Fruit fly (Drosophila melanogaster): Measurements from ENCODE around the gene CG3407.

The CG3407 gene

DNA sequence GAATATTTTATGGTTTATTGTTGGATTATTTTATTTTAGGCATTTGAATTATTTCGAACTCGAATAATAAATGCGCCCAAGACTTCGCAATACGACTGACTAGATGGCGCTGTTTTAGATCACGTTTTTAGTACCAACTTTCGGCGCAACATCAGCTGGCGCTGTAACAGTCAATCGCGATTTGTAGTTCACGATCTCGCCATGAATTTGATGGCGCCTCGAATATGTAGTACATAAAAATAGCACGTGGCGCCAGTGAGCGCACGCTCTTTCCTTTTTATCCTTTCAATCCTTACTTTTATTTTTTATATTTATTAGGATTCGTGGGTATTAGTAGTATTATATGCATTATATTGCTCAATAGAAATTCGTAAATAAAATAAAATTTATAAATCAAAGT is 27.0 kb downstream of the CG3407 start (continued):
- TF ChIP-seq abd-A (tag; optimal IDR thresholded peaks at IDR 0.05) (no peak), CG34422 (GFP tag; IDR thresholded peaks at IDR 0.05) (peak; percentile 83), CG12071 (GFP tag; optimal IDR thresholded peaks at IDR 0.05) (no peak), Fer1 (GFP tag; optimal IDR thresholded peaks at IDR 0.05) (peak; percentile 16), ranshi (GFP tag; IDR thresholded peaks at IDR 0.05) (peak; percentile 68), danr (GFP tag; IDR thresholded peaks at IDR 0.05) (peak; percentile 54), cato (GFP tag; optimal IDR thresholded peaks at IDR 0.05; ENCODE audit: borderline replicate concordance) (peak; percentile 57), Sox102F (GFP tag; optimal IDR thresholded peaks at IDR 0.05) (peak; percentile 85), CG8944 (GFP tag; optimal IDR thresholded peaks at IDR 0.05) (peak; percentile 81), CG9932 (GFP tag; IDR thresholded peaks at IDR 0.05) (peak; percentile 91), NfI (GFP tag; optimal IDR thresholded peaks at IDR 0.05) (peak; percentile 88), unc-4 (GFP tag; IDR thresholded peaks at IDR 0.05; ENCODE audit: partially characterized antibody) (no peak), CG12219 (GFP tag; optimal IDR thresholded peaks at IDR 0.05) (peak; percentile 55), Nf-YC (tag; optimal IDR thresholded peaks at IDR 0.05) (peak; percentile 37), CG12659 (GFP tag; optimal IDR thresholded peaks at IDR 0.05) (peak; percentile 58), CG15514 (GFP tag; optimal IDR thresholded peaks at IDR 0.05) (peak; percentile 0), CG18262 (tag; optimal IDR thresholded peaks at IDR 0.05) (peak; percentile 56), Atf-2 (GFP tag; optimal IDR thresholded peaks at IDR 0.05) (peak; percentile 74), CG9797 (GFP tag; optimal IDR thresholded peaks at IDR 0.05) (no peak), twi (tag; optimal IDR thresholded peaks at IDR 0.05) (peak; percentile 46), pnt (GFP tag; optimal IDR thresholded peaks at IDR 0.05) (peak; percentile 49), CG4282 (GFP tag; optimal IDR thresholded peaks at IDR 0.05) (no peak), schlank (tag; optimal IDR thresholded peaks at IDR 0.05) (no peak), CG5180 (GFP tag; optimal IDR thresholded peaks at IDR 0.05) (no peak), CG1832 (GFP tag; optimal IDR thresholded peaks at IDR 0.05) (no peak), HHEX (GFP tag; optimal IDR thresholded peaks at IDR 0.05) (peak; percentile 53), CG10431 (GFP tag; optimal IDR thresholded peaks at IDR 0.05) (no peak), toy (GFP tag; IDR thresholded peaks at IDR 0.05) (no peak), ssp (GFP tag; IDR thresholded peaks at IDR 0.05) (peak; percentile 71), D (optimal IDR thresholded peaks at IDR 0.05) (no peak), D (GFP tag; optimal IDR thresholded peaks at IDR 0.05) (peak; percentile 37), Nf-YA (GFP tag; IDR thresholded peaks at IDR 0.05) (peak; percentile 79), CG3281 (GFP tag; optimal IDR thresholded peaks at IDR 0.05) (no peak), HLH4C (GFP tag; IDR thresholded peaks at IDR 0.05; ENCODE audit: partially characterized antibody) (no peak), Side (GFP tag; optimal IDR thresholded peaks at IDR 0.05) (peak; percentile 32), Jarid2 (GFP tag; optimal IDR thresholded peaks at IDR 0.05) (peak; percentile 20), CG15073 (GFP tag; optimal IDR thresholded peaks at IDR 0.05) (peak; percentile 48), h (optimal IDR thresholded peaks at IDR 0.05) (no peak), crol (GFP tag; IDR thresholded peaks at IDR 0.05) (no peak), pho (GFP tag; optimal IDR thresholded peaks at IDR 0.05) (peak; percentile 52), ERR (GFP tag; optimal IDR thresholded peaks at IDR 0.05) (no peak), CG10979 (tag; optimal IDR thresholded peaks at IDR 0.05) (peak; percentile 40), Ptx1 (GFP tag; IDR thresholded peaks at IDR 0.05) (peak; percentile 91), pros (GFP tag; optimal IDR thresholded peaks at IDR 0.05) (no peak), Oaz (GFP tag; IDR thresholded peaks at IDR 0.05) (peak; percentile 79), maf-S (GFP tag; optimal IDR thresholded peaks at IDR 0.05) (peak; percentile 70), oc (tag; optimal IDR thresholded peaks at IDR 0.05) (peak; percentile 5), ken (GFP tag; IDR thresholded peaks at IDR 0.05) (peak; percentile 81), CG32532 (GFP tag; IDR thresholded peaks at IDR 0.05) (peak; percentile 94), nom (GFP tag; optimal IDR thresholded peaks at IDR 0.05) (no peak), Optix (GFP tag; IDR thresholded peaks at IDR 0.05) (peak; percentile 77), E2f1 (GFP tag; IDR thresholded peaks at IDR 0.05) (peak; percentile 79)

Data from whole organism, embryonic.